Worm (Caenorhabditis elegans): ENCODE results near the gene ZC116.1.

ce11 chrV:12588030-12588429, 21.6 kb upstream of the ZC116.1 start, which contains the start of gene C14C10.1:
- TF ChIP-seq aly-2 (tag; optimal IDR thresholded peaks at IDR 0.05) (no peak), sptf-1 (tag; optimal IDR thresholded peaks at IDR 0.05) (no peak), unc-62 (GFP tag; optimal IDR thresholded peaks at IDR 0.05) (no peak)

Data from whole organism, L1 larva.